Worm (Caenorhabditis elegans): ENCODE measurements around the gene lgc-58.

lgc-58 gene

DNA sequence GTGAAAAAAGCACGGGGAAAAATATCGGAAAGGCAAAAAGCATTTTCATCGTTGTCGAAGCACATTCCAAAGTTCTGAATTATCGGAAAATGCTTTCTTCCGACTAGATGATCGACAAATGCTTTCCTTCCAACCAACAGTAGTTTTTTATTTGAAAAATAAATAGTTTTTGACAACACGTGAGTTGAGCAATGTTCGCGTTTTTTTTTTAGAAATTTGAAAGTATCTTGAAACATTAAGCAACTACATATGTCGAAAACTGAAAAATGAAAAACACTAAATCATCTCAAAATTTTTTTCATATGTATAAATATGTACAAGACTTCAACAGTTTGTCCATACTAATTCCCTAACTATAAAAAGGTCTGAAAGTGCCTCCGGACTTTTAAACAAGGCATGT lies 35.8 kb upstream of the lgc-58 start, which contains the start of gene hsp-25:
TSS of gene hsp-25 (minus strand) at position 101 of the 400 bp plus-strand sequence.
- TF ChIP-seq him-1 (tag; optimal IDR thresholded peaks at IDR 0.05) (no peak), ceh-27 (GFP tag; optimal IDR thresholded peaks at IDR 0.05) (no peak), ztf-25 (GFP tag; IDR thresholded peaks at IDR 0.05) (no peak), attf-5 (GFP tag; optimal IDR thresholded peaks at IDR 0.05) (no peak)

ce11 chrX:6040435-6041093 lies 34.7 kb upstream of the lgc-58 start:
- TF ChIP-seq snpc-1.1 (tag; optimal IDR thresholded peaks at IDR 0.05; ENCODE audit: insufficient read depth) (no peak), hlh-26 (GFP tag; conservative IDR thresholded peaks at IDR 0.05) (no peak), lag-1 (GFP tag; IDR thresholded peaks at IDR 0.05) (no peak), repo-1 (tag; optimal IDR thresholded peaks at IDR 0.05) (no peak), F49E8.2 (tag; optimal IDR thresholded peaks at IDR 0.05; ENCODE audit: insufficient read depth) (no peak), gei-17 (GFP tag; optimal IDR thresholded peaks at IDR 0.05) (no peak), Y56A3A.18 (GFP tag; IDR thresholded peaks at IDR 0.05) (no peak), D2030.7 (GFP tag; IDR thresholded peaks at IDR 0.05) (no peak), die-1 (tag; optimal IDR thresholded peaks at IDR 0.05) (no peak), B0019.2 (GFP tag; conservative IDR thresholded peaks at IDR 0.05) (no peak), C17E4.6 (GFP tag; IDR thresholded peaks at IDR 0.05) (no peak), zfh-2 (GFP tag; conservative IDR thresholded peaks at IDR 0.05) (peak; percentile 89), B0035.1 (tag; optimal IDR thresholded peaks at IDR 0.05) (no peak), attf-3 (GFP tag; conservative IDR thresholded peaks at IDR 0.05) (no peak), sptf-2 (GFP tag; optimal IDR thresholded peaks at IDR 0.05) (no peak), rec-8 (tag; optimal IDR thresholded peaks at IDR 0.05) (no peak), fkh-3 (tag; optimal IDR thresholded peaks at IDR 0.05) (no peak), F52B5.7 (tag; optimal IDR thresholded peaks at IDR 0.05) (no peak), hlh-12 (tag; optimal IDR thresholded peaks at IDR 0.05) (no peak), egl-18 (GFP tag; IDR thresholded peaks at IDR 0.05) (no peak), B0261.1 (tag; optimal IDR thresholded peaks at IDR 0.05) (no peak), pbrm-1 (GFP tag; IDR thresholded peaks at IDR 0.05) (no peak), F33H1.4 (GFP tag; IDR thresholded peaks at IDR 0.05) (no peak), ceh-79 (tag; optimal IDR thresholded peaks at IDR 0.05) (no peak), attf-5 (GFP tag; optimal IDR thresholded peaks at IDR 0.05) (peak; percentile 20), egl-44 (GFP tag; IDR thresholded peaks at IDR 0.05) (no peak), dpl-1 (GFP tag; optimal IDR thresholded peaks at IDR 0.05) (no peak), bed-2 (GFP tag; IDR thresholded peaks at IDR 0.05) (no peak), nfyb-1 (GFP tag; IDR thresholded peaks at IDR 0.05) (peak; percentile 56; the same call in 1 of the 2 replicates), madf-8 (GFP tag; conservative IDR thresholded peaks at IDR 0.05) (no peak), ztf-22 (GFP tag; optimal IDR thresholded peaks at IDR 0.05) (no peak), B0336.3 (GFP tag; IDR thresholded peaks at IDR 0.05) (0 out of 2 replicates have a peak, but pooled peaks have one; percentile 35), madf-6 (GFP tag; IDR thresholded peaks at IDR 0.05) (no peak), cebp-1 (GFP tag; IDR thresholded peaks at IDR 0.05) (no peak), cebp-1 (tag; optimal IDR thresholded peaks at IDR 0.05) (peak; percentile 25), athp-1 (tag; optimal IDR thresholded peaks at IDR 0.05) (no peak), ztf-6 (GFP tag; IDR thresholded peaks at IDR 0.05) (no peak)

Data from whole organism, young adult.